Fruit fly (Drosophila melanogaster) whole organism, embryonic: ENCODE results near the gene Rtnl2.

ENCODE experiments used
- Atf-2 ChIP-seq: fragments of 200-800 bp; sonication (Bioruptor generic); optimal IDR thresholded peaks from 2 replicates; lab custom pipeline; 2016; ENCODE audit warnings: missing biosample characterization, missing genetic modification characterization
- CG1024 ChIP-seq: fragments of 200-800 bp; sonication (Bioruptor generic); IDR thresholded peaks from 2 replicates; pipeline ENCODE4 v1.3.6; 2022; ENCODE audit warnings: missing biosample characterization, missing genetic modification characterization
- CG12155 ChIP-seq: fragments of 200-800 bp; sonication (Bioruptor generic); optimal IDR thresholded peaks from 3 replicates; lab custom pipeline; 2016; ENCODE audit warnings: missing biosample characterization, missing genetic modification characterization
- CG12219 ChIP-seq: fragments of 200-800 bp; sonication (Bioruptor generic); optimal IDR thresholded peaks from 3 replicates; lab custom pipeline; 2018; ENCODE audit warnings: missing biosample characterization, mild to moderate bottlenecking, missing genetic modification characterization
- CG12236 ChIP-seq: fragments of 200-800 bp; sonication (Bioruptor generic); optimal IDR thresholded peaks from 2 replicates; lab custom pipeline; 2016; ENCODE audit warnings: missing biosample characterization, missing genetic modification characterization
- CG12391 ChIP-seq: fragments of 200-800 bp; sonication (Bioruptor generic); optimal IDR thresholded peaks from 3 replicates; lab custom pipeline; 2018; ENCODE audit warnings: missing biosample characterization, mild to moderate bottlenecking, missing genetic modification characterization, moderate library complexity
- CG13894 ChIP-seq: fragments of 200-800 bp; sonication (Bioruptor generic); optimal IDR thresholded peaks from 3 replicates; lab custom pipeline; 2018; ENCODE audit warnings: missing biosample characterization, mild to moderate bottlenecking, missing genetic modification characterization, moderate library complexity
- CG1603 ChIP-seq: fragments of 200-800 bp; sonication (Bioruptor generic); optimal IDR thresholded peaks from 2 replicates; lab custom pipeline; 2019; ENCODE audit warnings: missing biosample characterization, mild to moderate bottlenecking, missing genetic modification characterization, moderate library complexity
- CG31365 ChIP-seq: fragments of 200-800 bp; sonication (Bioruptor generic); optimal IDR thresholded peaks from 2 replicates; lab custom pipeline; 2018; ENCODE audit warnings: missing biosample characterization, mild to moderate bottlenecking, missing genetic modification characterization
- CG34224 ChIP-seq: fragments of 200-800 bp; sonication (Bioruptor generic); IDR thresholded peaks from 3 replicates; pipeline ENCODE4 v1.3.6; 2022; ENCODE audit warnings: missing biosample characterization, missing genetic modification characterization; ENCODE audit not compliant: partially characterized antibody
- CG4328 ChIP-seq: fragments of 200-800 bp; sonication (Bioruptor generic); optimal IDR thresholded peaks from 3 replicates; lab custom pipeline; 2017; ENCODE audit warnings: missing biosample characterization, missing genetic modification reagents, missing genetic modification characterization
- CG4730 ChIP-seq: fragments of 200-800 bp; sonication (Bioruptor generic); IDR thresholded peaks from 2 replicates; pipeline ENCODE4 v1.3.6; 2022; ENCODE audit warnings: missing biosample characterization, missing genetic modification characterization
- CG4854 ChIP-seq: fragments of 200-800 bp; sonication (Bioruptor generic); optimal IDR thresholded peaks from 2 replicates; lab custom pipeline; 2016; ENCODE audit warnings: missing biosample characterization, missing genetic modification characterization, inconsistent platforms
- CG5953 ChIP-seq: fragments of 200-800 bp; sonication (Bioruptor generic); IDR thresholded peaks from 2 replicates; pipeline ENCODE4 v1.3.6; 2022; ENCODE audit warnings: missing biosample characterization, missing genetic modification characterization
- CG6272 ChIP-seq: fragments of 200-800 bp; sonication (Bioruptor generic); IDR thresholded peaks from 2 replicates; pipeline ENCODE4 v1.3.6; 2022; ENCODE audit warnings: missing biosample characterization, missing genetic modification characterization
- CG6813 ChIP-seq: fragments of 200-800 bp; sonication (Bioruptor generic); optimal IDR thresholded peaks from 2 replicates; lab custom pipeline; 2017; ENCODE audit warnings: missing biosample characterization, missing genetic modification characterization, mild to moderate bottlenecking, moderate library complexity, missing genetic modification reagents
- CG7372 ChIP-seq: fragments of 200-800 bp; sonication (Bioruptor generic); IDR thresholded peaks from 2 replicates; pipeline ENCODE4 v1.3.6; 2022; ENCODE audit warnings: missing biosample characterization, missing genetic modification characterization
- CG7786 ChIP-seq: fragments of 200-800 bp; sonication (Bioruptor generic); optimal IDR thresholded peaks from 2 replicates; lab custom pipeline; 2016; ENCODE audit warnings: missing biosample characterization, missing genetic modification characterization
- CG8281 ChIP-seq: fragments of 200-800 bp; sonication (Bioruptor generic); optimal IDR thresholded peaks from 2 replicates; lab custom pipeline; 2018; ENCODE audit warnings: missing biosample characterization, mild to moderate bottlenecking, missing genetic modification characterization, moderate library complexity
- CG9437 ChIP-seq: fragments of 200-800 bp; sonication (Bioruptor generic); optimal IDR thresholded peaks from 2 replicates; lab custom pipeline; 2018; ENCODE audit warnings: missing biosample characterization, mild to moderate bottlenecking, missing genetic modification characterization
- CrebB ChIP-seq: fragments of 200-800 bp; sonication (Bioruptor generic); optimal IDR thresholded peaks from 3 replicates; lab custom pipeline; 2018; ENCODE audit warnings: missing biosample characterization, mild to moderate bottlenecking, missing genetic modification characterization
- Gug ChIP-seq: fragments of 200-800 bp; sonication (Bioruptor generic); IDR thresholded peaks from 4 replicates; pipeline ENCODE4 v1.3.6; 2022; ENCODE audit warnings: missing biosample characterization, missing genetic modification characterization
- Jarid2 ChIP-seq: fragments of 200-800 bp; sonication (Bioruptor generic); optimal IDR thresholded peaks from 3 replicates; lab custom pipeline; 2017; ENCODE audit warnings: mild to moderate bottlenecking, missing biosample characterization, missing genetic modification reagents, missing genetic modification characterization
- Nf-YC ChIP-seq: fragments of 200-800 bp; optimal IDR thresholded peaks from 3 replicates; lab custom pipeline; 2019; ENCODE audit warnings: missing biosample characterization, mild to moderate bottlenecking, missing genetic modification characterization, moderate library complexity
- Opbp ChIP-seq: fragments of 200-800 bp; sonication (Bioruptor generic); IDR thresholded peaks from 3 replicates; pipeline ENCODE4 v1.3.6; 2022; ENCODE audit warnings: missing biosample characterization, missing genetic modification characterization; ENCODE audit not compliant: partially characterized antibody
- Tbp ChIP-seq: fragments of >200 bp; optimal IDR thresholded peaks from 2 replicates; lab custom pipeline; 2018; ENCODE audit warnings: missing biosample characterization, missing genetic modification characterization
- Usf ChIP-seq: fragments of 200-800 bp; sonication (Bioruptor generic); optimal IDR thresholded peaks from 2 replicates; lab custom pipeline; 2017; ENCODE audit warnings: missing genotype, missing biosample characterization, missing genetic modification characterization
- ac ChIP-seq: fragments of 200-800 bp; sonication (Bioruptor generic); optimal IDR thresholded peaks from 3 replicates; lab custom pipeline; 2017; ENCODE audit warnings: missing biosample characterization, mild to moderate bottlenecking, missing genetic modification characterization
- bigmax ChIP-seq: fragments of 200-800 bp; sonication (Bioruptor generic); optimal IDR thresholded peaks from 2 replicates; lab custom pipeline; 2018; ENCODE audit warnings: missing biosample characterization, mild to moderate bottlenecking, missing genetic modification characterization
- bsh ChIP-seq, 2 experiments: fragments of 200-800 bp; sonication (Bioruptor generic); optimal IDR thresholded peaks; 2 replicates each; lab custom pipeline; 2017 to 2018; ENCODE audit warnings: mild to moderate bottlenecking in 2 of 2, missing biosample characterization in 2 of 2, missing genetic modification characterization in 2 of 2, moderate library complexity in 1 of 2
- chif ChIP-seq, 2 experiments: fragments of 200-800 bp; sonication (Bioruptor generic); optimal IDR thresholded peaks; 3 replicates each; lab custom pipeline; 2016; ENCODE audit warnings: missing biosample characterization in 2 of 2, missing genetic modification characterization in 2 of 2
- croc ChIP-seq: fragments of 200-800 bp; sonication (Bioruptor generic); conservative IDR thresholded peaks from 3 replicates; pipeline ENCODE4 v1.3.6; 2022; ENCODE audit warnings: missing biosample characterization, missing genetic modification characterization
- da ChIP-seq: fragments of 200-800 bp; sonication (Bioruptor generic); optimal IDR thresholded peaks from 2 replicates; lab custom pipeline; 2016; ENCODE audit warnings: missing biosample characterization, missing genetic modification characterization
- fd64A ChIP-seq: fragments of 200-800 bp; sonication (Bioruptor generic); optimal IDR thresholded peaks from 3 replicates; lab custom pipeline; 2018; ENCODE audit warnings: missing biosample characterization, mild to moderate bottlenecking, missing genetic modification characterization
- fru ChIP-seq: fragments of >200 bp; optimal IDR thresholded peaks from 2 replicates; lab custom pipeline; 2017
- gce ChIP-seq: fragments of 200-800 bp; sonication (Bioruptor generic); IDR thresholded peaks from 3 replicates; pipeline ENCODE4 v1.3.6; 2022; ENCODE audit warnings: missing biosample characterization, missing genetic modification characterization
- gsb-n ChIP-seq: fragments of 200-800 bp; sonication (Bioruptor generic); optimal IDR thresholded peaks from 3 replicates; lab custom pipeline; 2018; ENCODE audit warnings: missing biosample characterization, mild to moderate bottlenecking, missing genetic modification characterization
- insv ChIP-seq, 2 experiments: fragments of 200-800 bp; sonication (Bioruptor generic); optimal IDR thresholded peaks; 3 replicates each; lab custom pipeline; 2016 to 2018; ENCODE audit warnings: missing biosample characterization in 2 of 2, missing genetic modification characterization in 2 of 2
- jigr1 ChIP-seq: fragments of 200-800 bp; sonication (Bioruptor generic); IDR thresholded peaks from 3 replicates; pipeline ENCODE4 v1.3.6; 2022; ENCODE audit warnings: missing biosample characterization, missing genetic modification characterization
- kay ChIP-seq: fragments of 200-800 bp; sonication (Bioruptor generic); optimal IDR thresholded peaks from 2 replicates; lab custom pipeline; 2016; ENCODE audit warnings: missing biosample characterization, missing genetic modification characterization
- klu ChIP-seq: fragments of 200-800 bp; sonication (Bioruptor generic); IDR thresholded peaks from 2 replicates; pipeline ENCODE4 v1.3.6; 2022; ENCODE audit warnings: missing biosample characterization, missing genetic modification characterization
- pan ChIP-seq, 4 experiments: fragments of >200 bp in 3 of 4; fragments of 200-800 bp in 1 of 4; sonication (Bioruptor generic) in 1 of 4; optimal IDR thresholded peaks in 3 of 4; IDR thresholded peaks in 1 of 4; 2 replicates each; pipeline versions ENCODE4 v1.3.6 to Lab custom; 2017 to 2022; ENCODE audit warnings: missing biosample characterization in 2 of 4, missing genetic modification characterization in 2 of 4, mixed read lengths in 1 of 4
- peb ChIP-seq: fragments of 200-800 bp; sonication (Bioruptor generic); IDR thresholded peaks from 2 replicates; pipeline ENCODE4 v1.3.6; 2022; ENCODE audit warnings: missing biosample characterization, missing genetic modification characterization
- row ChIP-seq: fragments of 200-800 bp; sonication (Bioruptor generic); IDR thresholded peaks from 3 replicates; pipeline ENCODE4 v1.3.6; 2022; ENCODE audit warnings: missing biosample characterization, missing genetic modification characterization
- slbo ChIP-seq: fragments of 200-800 bp; sonication (Bioruptor generic); IDR thresholded peaks from 2 replicates; pipeline ENCODE4 v1.3.6; 2022; ENCODE audit warnings: missing biosample characterization, missing genetic modification characterization
- slou ChIP-seq: fragments of 200-800 bp; sonication (Bioruptor generic); optimal IDR thresholded peaks from 3 replicates; lab custom pipeline; 2016; ENCODE audit warnings: missing biosample characterization, missing genetic modification characterization
- so ChIP-seq: fragments of 200-800 bp; sonication (Bioruptor generic); IDR thresholded peaks from 3 replicates; pipeline ENCODE4 v1.3.6; 2022; ENCODE audit warnings: missing biosample characterization, missing genetic modification characterization
- sqz ChIP-seq: fragments of 200-800 bp; sonication (Bioruptor generic); optimal IDR thresholded peaks from 3 replicates; lab custom pipeline; 2018; ENCODE audit warnings: missing biosample characterization, mild to moderate bottlenecking, missing genetic modification characterization
- unpg ChIP-seq: fragments of 200-800 bp; sonication (Bioruptor generic); optimal IDR thresholded peaks from 3 replicates; lab custom pipeline; 2018; ENCODE audit warnings: missing biosample characterization, mild to moderate bottlenecking, missing genetic modification characterization, moderate library complexity
- zen ChIP-seq: fragments of 200-800 bp; sonication (Bioruptor generic); optimal IDR thresholded peaks from 3 replicates; lab custom pipeline; 2018; ENCODE audit warnings: missing biosample characterization, mild to moderate bottlenecking, missing genetic modification characterization, moderate library complexity

Gene Rtnl2

DNA sequence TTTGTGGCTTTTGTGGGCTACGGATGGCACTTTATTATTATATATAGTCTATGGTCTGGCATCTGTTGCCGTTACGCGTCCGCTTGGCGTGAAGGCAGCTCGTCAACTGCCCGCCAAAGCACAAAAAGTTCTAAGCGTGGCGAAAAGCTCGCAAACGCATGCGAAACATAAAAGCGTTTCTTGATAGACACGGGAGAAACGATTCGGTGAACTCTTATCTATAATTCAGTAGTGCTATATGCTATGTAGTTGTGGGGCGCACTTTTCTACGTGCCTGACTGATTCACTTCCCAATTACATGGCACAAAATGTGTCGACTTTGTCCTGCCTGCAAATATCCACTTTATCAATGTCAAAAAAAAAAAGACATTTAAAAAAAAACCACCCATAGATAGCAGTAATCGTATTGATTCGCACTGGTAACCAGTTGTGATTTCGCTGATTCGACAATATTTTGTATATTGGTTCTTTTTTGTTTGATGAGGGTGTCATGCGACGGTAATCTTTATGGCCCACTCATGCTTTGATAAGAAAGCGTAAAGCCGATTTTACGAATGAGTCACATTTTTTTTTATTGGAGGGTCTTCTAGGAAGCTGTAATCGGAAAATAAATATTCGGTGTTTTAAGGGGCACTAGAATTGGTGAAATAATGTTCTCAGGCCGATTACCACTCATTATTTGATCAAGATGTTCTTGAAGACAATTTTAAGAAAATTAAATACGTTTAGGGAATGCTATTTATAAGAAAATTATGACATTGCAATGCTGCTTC, 24.9 kb downstream of the Rtnl2 start, which contains the start of gene alpha-Est9 (continued):
- TF ChIP-seq klu (GFP tag; lab: Robert Waterston, UW): no peak
- no peak for TF ChIP-seq pan (optimal IDR thresholded peaks at IDR 0.05; lab: Kevin White, UChicago)
- TF ChIP-seq pan (GFP tag; optimal IDR thresholded peaks at IDR 0.05 in 1 of 2, IDR thresholded peaks at IDR 0.05 in 1 of 2): peak in 1 of 2 experiments; percentile 4
- no peak for TF ChIP-seq slou (GFP tag; lab: Kevin White, UChicago)
- no peak for TF ChIP-seq CG6272 (GFP tag; lab: Robert Waterston, UW)
- TF ChIP-seq CG12391: no peak
- TF ChIP-seq chif (GFP tag; optimal IDR thresholded peaks at IDR 0.05; lab: Kevin White, UChicago): no peak
- TF ChIP-seq fru: no peak
- TF ChIP-seq bigmax (GFP tag; lab: Kevin White, UChicago): no peak
- no peak for TF ChIP-seq gce (GFP tag; lab: Robert Waterston, UW)
- no peak for TF ChIP-seq zen (tag; lab: Kevin White, UChicago)
- no peak for TF ChIP-seq CG6813
- no peak for TF ChIP-seq croc (GFP tag; lab: Robert Waterston, UW)
- no peak for TF ChIP-seq bsh (GFP tag; optimal IDR thresholded peaks at IDR 0.05; lab: Kevin White, UChicago)
- TF ChIP-seq ac (GFP tag; lab: Kevin White, UChicago): no peak
- no peak for TF ChIP-seq Nf-YC (tag; lab: Kevin White, UChicago)
- TF ChIP-seq Atf-2 (GFP tag; lab: Kevin White, UChicago): no peak
- TF ChIP-seq so: 0 out of 3 replicates have a peak, but pooled peaks have one; percentile 16
- peak; percentile 95 for TF ChIP-seq CG13894 (tag; lab: Kevin White, UChicago)
- no peak for TF ChIP-seq CG7786 (GFP tag; lab: Kevin White, UChicago)
- TF ChIP-seq CG8281: no peak
- TF ChIP-seq CG12155 (GFP tag; lab: Kevin White, UChicago): no peak
- TF ChIP-seq CG9437 (GFP tag; lab: Kevin White, UChicago): no peak
- peak; percentile 44 for TF ChIP-seq kay (GFP tag; lab: Kevin White, UChicago)
- TF ChIP-seq unpg (GFP tag; lab: Kevin White, UChicago): no peak
- no peak for TF ChIP-seq peb
- TF ChIP-seq da (GFP tag; lab: Kevin White, UChicago): no peak
- no peak for TF ChIP-seq CG1603 (tag; lab: Kevin White, UChicago)
- no peak for TF ChIP-seq CG4854 (GFP tag; lab: Kevin White, UChicago)
- no peak for TF ChIP-seq gsb-n (tag; lab: Kevin White, UChicago)
- TF ChIP-seq CG4328 (GFP tag; lab: Kevin White, UChicago): no peak
- TF ChIP-seq Tbp (GFP tag; lab: Kevin White, UChicago): no peak
- 0 out of 3 replicates have a peak, but pooled peaks have one; percentile 5 for TF ChIP-seq row
- TF ChIP-seq sqz: peak; percentile 11
- no peak for TF ChIP-seq Gug
- TF ChIP-seq CG12236: no peak
- TF ChIP-seq CG31365 (tag; lab: Kevin White, UChicago): no peak
- TF ChIP-seq slbo (GFP tag; lab: Robert Waterston, UW): no peak
- TF ChIP-seq Opbp (GFP tag; lab: Robert Waterston, UW): no peak
- TF ChIP-seq jigr1 (GFP tag; lab: Robert Waterston, UW): no peak
- 0 out of 3 replicates have a peak, but pooled peaks have one; percentile 22 for TF ChIP-seq CG34224
- no peak for TF ChIP-seq CG5953 (GFP tag; lab: Robert Waterston, UW)
- peak; percentile 2 for TF ChIP-seq CrebB (tag; lab: Kevin White, UChicago)
- no peak for TF ChIP-seq CG7372 (GFP tag; lab: Robert Waterston, UW)
- no peak for TF ChIP-seq CG4730 (GFP tag; lab: Robert Waterston, UW)
- no peak for TF ChIP-seq CG1024
- no peak for TF ChIP-seq insv (GFP tag; optimal IDR thresholded peaks at IDR 0.05; lab: Kevin White, UChicago)
- no peak for TF ChIP-seq Usf
- TF ChIP-seq CG12219 (GFP tag; lab: Kevin White, UChicago): no peak
- TF ChIP-seq fd64A: no peak
- TF ChIP-seq Jarid2 (GFP tag; lab: Kevin White, UChicago): peak; percentile 85
